Worm (Caenorhabditis elegans) whole organism, L3 larva: ENCODE measurements around the gene ttr-57.

Experiments
- R02D3.7 ChIP-seq: fragments of 150-350 bp; optimal IDR thresholded peaks from 2 replicates; lab custom pipeline; 2014; ENCODE audit warnings: missing biosample characterization, missing genetic modification characterization
- ZK546.5 ChIP-seq: sonication (generic microtip); optimal IDR thresholded peaks from 2 replicates; lab custom pipeline; 2017; ENCODE audit warnings: missing biosample characterization, missing genetic modification characterization
- aly-2 ChIP-seq: fragments of 150-350 bp; optimal IDR thresholded peaks from 2 replicates; lab custom pipeline; 2014; ENCODE audit warnings: missing biosample characterization, missing genetic modification characterization
- ama-1 ChIP-seq: fragments of 150-350 bp; optimal IDR thresholded peaks from 2 replicates; lab custom pipeline; 2018
- ceh-16 ChIP-seq: sonication (generic microtip); optimal IDR thresholded peaks from 2 replicates; lab custom pipeline; 2017; ENCODE audit warnings: missing biosample characterization, missing genetic modification characterization
- ceh-82 ChIP-seq: fragments of 150-350 bp; optimal IDR thresholded peaks from 2 replicates; lab custom pipeline; 2014; ENCODE audit warnings: missing biosample characterization, missing genetic modification characterization
- ceh-9 ChIP-seq: sonication (generic microtip); optimal IDR thresholded peaks from 2 replicates; lab custom pipeline; 2018; ENCODE audit warnings: missing biosample characterization, missing genetic modification characterization
- egl-5 ChIP-seq: fragments of 150-350 bp; optimal IDR thresholded peaks from 2 replicates; lab custom pipeline; 2017; ENCODE audit warnings: missing biosample characterization, missing genetic modification reagents, missing genetic modification characterization, inconsistent platforms
- elt-2 ChIP-seq: sonication (generic microtip); optimal IDR thresholded peaks from 2 replicates; lab custom pipeline; 2016; ENCODE audit warnings: missing genetic modification reagents, mild to moderate bottlenecking, missing genetic modification characterization, missing compliant biosample characterization
- eor-1 ChIP-seq, 2 experiments: fragments of 150-350 bp; optimal IDR thresholded peaks; 2 replicates each; lab custom pipeline; 2014 to 2018; ENCODE audit warnings: missing biosample characterization in 2 of 2, missing genetic modification characterization in 2 of 2
- fkh-10 ChIP-seq: sonication (generic microtip); optimal IDR thresholded peaks from 2 replicates; lab custom pipeline; 2017; ENCODE audit warnings: missing biosample characterization, missing genetic modification reagents, missing genetic modification characterization
- fkh-2 ChIP-seq: fragments of 150-350 bp; optimal IDR thresholded peaks from 2 replicates; lab custom pipeline; 2014; ENCODE audit warnings: missing biosample characterization, missing genetic modification reagents, missing genetic modification characterization
- fos-1 ChIP-seq: fragments of 150-350 bp; optimal IDR thresholded peaks from 2 replicates; lab custom pipeline; 2014; ENCODE audit warnings: missing biosample characterization, missing genetic modification characterization
- hmg-11 ChIP-seq: sonication (generic microtip); optimal IDR thresholded peaks from 2 replicates; lab custom pipeline; 2016; ENCODE audit warnings: missing genetic modification characterization, missing compliant biosample characterization
- lin-15B ChIP-seq: fragments of 150-350 bp; optimal IDR thresholded peaks from 2 replicates; lab custom pipeline; 2014; ENCODE audit warnings: missing biosample characterization, missing genetic modification characterization
- lin-39 ChIP-seq: fragments of 150-350 bp; optimal IDR thresholded peaks from 2 replicates; lab custom pipeline; 2018; ENCODE audit warnings: missing biosample characterization, missing genetic modification reagents, missing genetic modification characterization
- lsy-12 ChIP-seq: sonication (generic microtip); optimal IDR thresholded peaks from 2 replicates; lab custom pipeline; 2016; ENCODE audit warnings: mild to moderate bottlenecking, missing genetic modification characterization, missing compliant biosample characterization
- mdl-1 ChIP-seq: fragments of 150-350 bp; optimal IDR thresholded peaks from 2 replicates; lab custom pipeline; 2014; ENCODE audit warnings: missing biosample characterization, missing genetic modification characterization
- mml-1 ChIP-seq: fragments of 150-350 bp; sonication (generic microtip); optimal IDR thresholded peaks from 3 replicates; lab custom pipeline; 2014; ENCODE audit warnings: missing biosample characterization, missing genetic modification characterization
- nhr-11 ChIP-seq: fragments of 150-350 bp; optimal IDR thresholded peaks from 2 replicates; lab custom pipeline; 2014; ENCODE audit warnings: missing biosample characterization, missing genetic modification characterization
- nhr-23 ChIP-seq: fragments of 150-350 bp; optimal IDR thresholded peaks from 2 replicates; lab custom pipeline; 2014; ENCODE audit warnings: missing biosample characterization, missing genetic modification reagents, missing genetic modification characterization
- nhr-237 ChIP-seq: fragments of 150-350 bp; optimal IDR thresholded peaks from 2 replicates; lab custom pipeline; 2014; ENCODE audit warnings: missing biosample characterization, missing genetic modification characterization
- nhr-25 ChIP-seq: sonication (generic microtip); optimal IDR thresholded peaks from 2 replicates; lab custom pipeline; 2017; ENCODE audit warnings: missing biosample characterization, missing genetic modification characterization
- nhr-43 ChIP-seq: sonication (generic microtip); optimal IDR thresholded peaks from 2 replicates; lab custom pipeline; 2016; ENCODE audit warnings: mild to moderate bottlenecking, missing genetic modification characterization, missing compliant biosample characterization; ENCODE audit not compliant: poor library complexity, severe bottlenecking
- nhr-67 ChIP-seq: fragments of 150-350 bp; optimal IDR thresholded peaks from 2 replicates; lab custom pipeline; 2014; ENCODE audit warnings: missing biosample characterization, missing genetic modification characterization
- nhr-77 ChIP-seq: fragments of 150-350 bp; optimal IDR thresholded peaks from 2 replicates; lab custom pipeline; 2014; ENCODE audit warnings: missing biosample characterization, missing genetic modification characterization
- pha-4 ChIP-seq: fragments of 150-350 bp; optimal IDR thresholded peaks from 2 replicates; lab custom pipeline; 2014; ENCODE audit warnings: missing biosample characterization, missing genetic modification reagents, missing genetic modification characterization
- pqm-1 ChIP-seq: fragments of 150-350 bp; optimal IDR thresholded peaks from 2 replicates; lab custom pipeline; 2017; ENCODE audit warnings: missing biosample characterization, missing genetic modification characterization, inconsistent platforms
- skn-1 ChIP-seq: fragments of 150-350 bp; optimal IDR thresholded peaks from 2 replicates; lab custom pipeline; 2014; ENCODE audit warnings: missing biosample characterization, missing genetic modification characterization
- snpc-4 ChIP-seq: fragments of 150-350 bp; optimal IDR thresholded peaks from 2 replicates; lab custom pipeline; 2014; ENCODE audit warnings: missing biosample characterization, missing genetic modification characterization
- tbx-2 ChIP-seq: sonication (generic microtip); optimal IDR thresholded peaks from 2 replicates; lab custom pipeline; 2016; ENCODE audit warnings: mild to moderate bottlenecking, missing genetic modification characterization, missing compliant biosample characterization
- unc-39 ChIP-seq: sonication (generic microtip); optimal IDR thresholded peaks from 4 replicates; lab custom pipeline; 2017; ENCODE audit warnings: missing biosample characterization, missing genetic modification characterization
- unc-62 ChIP-seq: fragments of 150-350 bp; sonication (generic microtip); optimal IDR thresholded peaks from 4 replicates; lab custom pipeline; 2014; ENCODE audit warnings: missing biosample characterization, missing genetic modification reagents, missing genetic modification characterization
- zag-1 ChIP-seq: fragments of 150-350 bp; optimal IDR thresholded peaks from 2 replicates; lab custom pipeline; 2014; ENCODE audit warnings: missing biosample characterization, missing genetic modification characterization
- ztf-11 ChIP-seq: fragments of 150-350 bp; optimal IDR thresholded peaks from 2 replicates; lab custom pipeline; 2014; ENCODE audit warnings: missing biosample characterization, missing genetic modification characterization
- ztf-4 ChIP-seq: fragments of 150-350 bp; optimal IDR thresholded peaks from 2 replicates; lab custom pipeline; 2014; ENCODE audit warnings: missing biosample characterization, missing genetic modification characterization

The ttr-57 gene

DNA sequence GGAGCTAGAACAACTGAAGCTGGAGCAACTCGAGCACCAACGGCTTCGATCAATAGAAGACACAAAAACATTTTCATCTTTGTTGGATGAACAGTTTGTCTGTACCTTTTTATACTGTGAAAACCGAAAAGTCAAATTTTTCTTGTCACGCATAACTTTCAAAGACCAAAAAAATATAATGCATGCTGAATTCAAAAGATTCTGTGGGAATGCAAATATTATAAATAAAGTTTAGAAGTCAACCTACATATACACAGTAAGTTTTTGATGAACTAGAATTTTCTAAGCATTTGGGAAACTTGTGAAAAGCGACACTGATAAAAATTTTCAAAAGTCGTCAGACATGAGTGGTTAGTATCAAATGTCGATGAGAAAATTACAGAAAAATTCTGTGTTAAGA is 28.7 kb downstream of the ttr-57 start, which contains the start of gene F46B3.15:
Gene F46B3.15, minus strand, starts transcription at position 101 of the 400 bp plus-strand sequence.
- TF ChIP-seq ceh-9, result no peak
- TF ChIP-seq nhr-25 (tag; lab: Kevin White, UChicago), result no peak
- no peak for TF ChIP-seq snpc-4 (tag; lab: Kevin White, UChicago)
- TF ChIP-seq tbx-2 (tag; lab: Kevin White, UChicago), result no peak
- TF ChIP-seq fos-1 (tag; lab: Kevin White, UChicago), result no peak
- no peak for TF ChIP-seq ZK546.5
- TF ChIP-seq nhr-43 (tag; lab: Kevin White, UChicago), result no peak
- TF ChIP-seq ceh-82, result no peak
- TF ChIP-seq hmg-11 (tag; lab: Kevin White, UChicago), result no peak
- no peak for TF ChIP-seq lin-39 (tag; lab: Kevin White, UChicago)
- TF ChIP-seq eor-1 (tag; optimal IDR thresholded peaks at IDR 0.05; lab: Kevin White, UChicago), result no peak
- TF ChIP-seq pha-4 (tag; lab: Kevin White, UChicago), result no peak

DNA sequence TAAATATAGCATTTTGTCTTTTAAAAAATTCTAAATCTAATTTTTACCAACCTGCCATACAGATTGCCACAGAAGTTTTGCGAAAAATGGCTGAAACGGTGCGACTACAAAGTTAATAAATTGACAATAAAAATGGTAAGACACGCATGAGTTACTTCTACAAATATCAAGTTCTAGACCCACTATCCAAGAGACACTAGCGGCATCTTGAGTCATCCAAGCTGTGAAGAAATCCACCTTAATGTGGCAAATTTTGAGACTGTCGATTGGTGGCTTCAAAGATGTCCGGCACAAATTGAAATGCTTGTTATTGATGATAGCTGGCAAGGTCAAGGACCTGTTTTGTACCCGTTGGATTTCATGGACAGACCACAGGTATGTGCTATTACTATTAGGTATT is 29.4 kb downstream of the ttr-57 start, which contains the start of gene F46B3.16:
Gene F46B3.16, plus strand, starts transcription at position 301 of the 400 bp plus-strand sequence.
- TF ChIP-seq nhr-77 (no peak), hmg-11 (tag; lab: Kevin White, UChicago) (no peak), nhr-23 (tag; lab: Kevin White, UChicago) (no peak), skn-1 (no peak), unc-39 (tag; lab: Kevin White, UChicago) (no peak), nhr-237 (tag; lab: Kevin White, UChicago) (no peak), mml-1 (tag; lab: Kevin White, UChicago) (no peak), lin-15B (tag; lab: Kevin White, UChicago) (no peak), elt-2 (no peak), lsy-12 (tag; lab: Kevin White, UChicago) (no peak)

DNA sequence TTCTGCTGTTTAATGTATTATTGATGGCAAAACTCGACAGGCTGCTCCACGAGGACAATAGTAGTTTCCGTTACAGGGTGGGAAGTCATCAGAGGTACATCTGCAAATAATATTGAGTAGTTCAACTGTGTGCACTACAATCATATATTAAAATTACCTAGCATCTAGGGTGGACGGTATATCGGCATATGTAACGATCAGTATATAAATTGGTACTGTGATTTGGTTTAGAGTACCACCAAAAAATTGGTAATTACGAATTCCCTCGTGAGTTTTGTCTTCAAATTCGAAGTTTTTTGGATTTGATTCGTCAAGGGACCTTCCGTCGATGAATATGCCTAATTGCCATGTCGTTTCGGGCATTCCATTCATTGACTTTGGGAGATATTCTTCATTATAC is 31.9 kb downstream of the ttr-57 start, which contains the start of gene ttr-13:
Gene ttr-13, minus strand, starts transcription at position 101 of the 400 bp plus-strand sequence.
- no peak for TF ChIP-seq nhr-43 (tag; lab: Kevin White, UChicago)
- TF ChIP-seq nhr-23 (tag; lab: Kevin White, UChicago), result no peak
- TF ChIP-seq zag-1, result no peak
- no peak for TF ChIP-seq aly-2
- TF ChIP-seq nhr-67, result no peak
- TF ChIP-seq R02D3.7 (tag; lab: Kevin White, UChicago), result no peak
- no peak for TF ChIP-seq fkh-2
- TF ChIP-seq ceh-16 (tag; lab: Kevin White, UChicago), result no peak
- TF ChIP-seq unc-62 (GFP tag; lab: Kevin White, UChicago), result no peak
- TF ChIP-seq fos-1 (tag; lab: Kevin White, UChicago), result no peak
- no peak for TF ChIP-seq ztf-4 (tag; lab: Kevin White, UChicago)
- TF ChIP-seq egl-5 (tag; lab: Kevin White, UChicago), result no peak
- TF ChIP-seq pha-4 (tag; lab: Kevin White, UChicago), result no peak
- TF ChIP-seq lin-15B (tag; lab: Kevin White, UChicago), result no peak
- TF ChIP-seq mdl-1, result no peak
- no peak for TF ChIP-seq lin-39 (tag; lab: Kevin White, UChicago)
- TF ChIP-seq ama-1, result no peak

DNA sequence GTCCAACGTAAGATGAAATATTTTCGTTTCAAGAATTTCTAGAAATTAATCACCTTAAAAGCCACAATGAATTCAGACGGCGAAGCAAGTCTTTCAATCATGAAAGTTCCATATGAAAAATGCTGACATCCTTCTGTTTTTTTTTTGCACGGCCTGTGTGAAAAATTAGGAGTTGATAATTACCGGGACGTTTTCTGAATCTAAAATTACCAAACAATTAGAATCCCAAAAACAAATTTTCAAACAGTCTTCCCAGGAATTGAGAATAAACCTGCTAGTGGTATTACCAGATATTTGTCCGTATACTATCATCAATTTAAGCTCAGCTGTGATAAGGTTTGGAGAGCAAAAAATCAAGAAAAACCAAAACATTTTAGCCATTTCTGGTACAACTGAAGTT is 33.4 kb downstream of the ttr-57 start, which contains the start of gene Y44A6B.3:
Gene Y44A6B.3, minus strand, starts transcription at position 101 of the 400 bp plus-strand sequence.
- no peak for TF ChIP-seq ceh-16 (tag; lab: Kevin White, UChicago)

DNA sequence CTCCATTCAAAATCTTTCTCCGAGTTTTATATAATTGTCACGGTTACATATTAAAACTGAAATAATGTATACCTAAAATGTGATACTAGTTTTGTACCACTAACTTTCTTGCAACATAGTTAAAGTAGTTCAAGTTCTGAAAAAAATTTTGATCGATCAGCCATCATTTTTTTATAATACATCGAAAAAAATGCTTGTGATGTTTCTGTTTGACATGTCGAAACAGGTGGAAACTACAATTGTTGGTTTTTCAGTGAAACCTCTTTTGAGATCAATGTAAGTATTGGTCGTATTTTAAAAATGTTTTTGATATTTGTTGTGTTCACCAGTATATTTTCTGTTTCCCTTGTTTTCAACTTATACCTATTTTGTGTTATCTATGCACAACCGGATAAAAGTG is 34.4 kb downstream of the ttr-57 start, which contains the start of gene srxa-14:
Gene srxa-14, plus strand, starts transcription at position 301 of the 400 bp plus-strand sequence.
- no peak for TF ChIP-seq nhr-43 (tag; lab: Kevin White, UChicago)
- TF ChIP-seq eor-1 (tag; optimal IDR thresholded peaks at IDR 0.05; lab: Kevin White, UChicago), result no peak
- TF ChIP-seq lin-15B (tag; lab: Kevin White, UChicago), result no peak
- TF ChIP-seq ztf-11 (tag; lab: Kevin White, UChicago), result no peak
- TF ChIP-seq tbx-2 (tag; lab: Kevin White, UChicago), result no peak
- no peak for TF ChIP-seq pqm-1 (tag; lab: Kevin White, UChicago)
- no peak for TF ChIP-seq mml-1 (tag; lab: Kevin White, UChicago)
- TF ChIP-seq nhr-77, result no peak
- no peak for TF ChIP-seq ama-1
- TF ChIP-seq unc-39 (tag; lab: Kevin White, UChicago), result no peak
- no peak for TF ChIP-seq nhr-11
- TF ChIP-seq elt-2, result no peak
- TF ChIP-seq lsy-12 (tag; lab: Kevin White, UChicago), result no peak
- no peak for TF ChIP-seq fkh-10 (GFP tag; lab: Kevin White, UChicago)
- no peak for TF ChIP-seq ceh-82
- no peak for TF ChIP-seq unc-62 (GFP tag; lab: Kevin White, UChicago)
- TF ChIP-seq ceh-16 (tag; lab: Kevin White, UChicago), result no peak
